Worm (Caenorhabditis elegans): Measurements from ENCODE around the gene ZK632.2.

- TF ChIP-seq dve-1 (tag; optimal IDR thresholded peaks at IDR 0.05) (no peak), pha-4 (tag; optimal IDR thresholded peaks at IDR 0.05) (no peak), tbx-2 (tag; optimal IDR thresholded peaks at IDR 0.05) (peak; percentile 77), fkh-10 (GFP tag; optimal IDR thresholded peaks at IDR 0.05) (no peak), che-1 (tag; optimal IDR thresholded peaks at IDR 0.05) (no peak), unc-55 (GFP tag; optimal IDR thresholded peaks at IDR 0.05) (no peak), ceh-14 (tag; optimal IDR thresholded peaks at IDR 0.05) (no peak), hlh-15 (tag; optimal IDR thresholded peaks at IDR 0.05) (no peak), pqm-1 (tag; optimal IDR thresholded peaks at IDR 0.05) (no peak), ceh-9 (tag; optimal IDR thresholded peaks at IDR 0.05) (no peak), unc-3 (GFP tag; conservative IDR thresholded peaks at IDR 0.05) (no peak), unc-3 (tag; optimal IDR thresholded peaks at IDR 0.05) (no peak)
Measured at ce11 chrIII:9818763-9819162, 19.9 kb downstream of the ZK632.2 start, which contains the start of gene panl-3.
